Fruit fly (Drosophila melanogaster): ENCODE measurements around the gene Rala.
A peak's percentile ranks its signal among the peaks of the same experiment; 100 is the strongest.

Gene Rala

DNA sequence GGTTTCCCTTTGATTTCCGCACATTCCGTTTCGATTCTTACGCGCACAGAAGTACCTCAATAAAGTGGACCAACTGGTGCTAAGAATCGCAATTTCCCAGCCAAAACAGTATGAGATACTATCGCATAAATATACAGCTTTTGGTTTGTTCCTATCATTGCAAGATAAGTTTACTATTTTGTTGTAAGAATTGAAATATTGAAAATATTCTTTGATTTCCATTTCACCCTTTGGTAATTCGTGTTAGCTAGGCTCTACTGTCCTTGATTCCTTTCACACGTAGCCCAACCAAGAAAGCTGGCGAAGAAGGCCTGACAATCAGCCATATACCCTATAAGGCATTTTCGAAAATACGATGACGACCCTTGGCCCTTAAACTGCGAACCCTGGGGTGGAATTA, 28.8 kb downstream of the Rala start (continued):
- TF ChIP-seq fd96Cb (tag; optimal IDR thresholded peaks at IDR 0.05) (peak; percentile 51), Dek (tag; optimal IDR thresholded peaks at IDR 0.05) (no peak), Taf1 (GFP tag; IDR thresholded peaks at IDR 0.05) (no peak), Sry-δ (GFP tag; optimal IDR thresholded peaks at IDR 0.05) (peak; percentile 10), unc-4 (GFP tag; IDR thresholded peaks at IDR 0.05; ENCODE audit: partially characterized antibody) (no peak), NC2α (GFP tag; optimal IDR thresholded peaks at IDR 0.05) (no peak), org-1 (GFP tag; optimal IDR thresholded peaks at IDR 0.05) (peak; percentile 40), ham (GFP tag; IDR thresholded peaks at IDR 0.05) (no peak), Poxn (GFP tag; IDR thresholded peaks at IDR 0.05) (no peak), Meics (GFP tag; optimal IDR thresholded peaks at IDR 0.05) (peak; percentile 53), Asciz (GFP tag; optimal IDR thresholded peaks at IDR 0.05) (no peak), MESR4 (GFP tag; optimal IDR thresholded peaks at IDR 0.05) (no peak), crol (GFP tag; IDR thresholded peaks at IDR 0.05) (no peak), Mes4 (GFP tag; optimal IDR thresholded peaks at IDR 0.05) (peak; percentile 1), Aef1 (GFP tag; IDR thresholded peaks at IDR 0.05) (no peak), schlank (tag; optimal IDR thresholded peaks at IDR 0.05) (no peak), tll (GFP tag; optimal IDR thresholded peaks at IDR 0.05) (no peak), esg (GFP tag; conservative IDR thresholded peaks at IDR 0.05) (0 out of 2 replicates have a peak, but pooled peaks have one; percentile 15), CG17186 (GFP tag; optimal IDR thresholded peaks at IDR 0.05) (no peak), CG17568 (GFP tag; optimal IDR thresholded peaks at IDR 0.05) (no peak), CG13424 (tag; optimal IDR thresholded peaks at IDR 0.05) (peak; percentile 59), CG7839 (tag; optimal IDR thresholded peaks at IDR 0.05) (peak; percentile 68), C15 (GFP tag; IDR thresholded peaks at IDR 0.05) (no peak), CG6683 (GFP tag; optimal IDR thresholded peaks at IDR 0.05) (no peak), crc (GFP tag; optimal IDR thresholded peaks at IDR 0.05) (no peak), Scr (GFP tag; IDR thresholded peaks at IDR 0.05; ENCODE audit: partially characterized antibody) (no peak), CG14710 (tag; optimal IDR thresholded peaks at IDR 0.05) (peak; percentile 43), GATAe (GFP tag; conservative IDR thresholded peaks at IDR 0.05) (no peak), NK7.1 (GFP tag; optimal IDR thresholded peaks at IDR 0.05) (no peak), CG7786 (GFP tag; optimal IDR thresholded peaks at IDR 0.05) (peak; percentile 33), CG10959 (GFP tag; IDR thresholded peaks at IDR 0.05) (no peak; the same call in 1 of the 2 replicates), dysf (GFP tag; IDR thresholded peaks at IDR 0.05) (peak; percentile 69), sd (tag; optimal IDR thresholded peaks at IDR 0.05) (peak; percentile 50), pum (GFP tag; optimal IDR thresholded peaks at IDR 0.05) (peak; percentile 29), sim (GFP tag; IDR thresholded peaks at IDR 0.05) (no peak), sob (GFP tag; IDR thresholded peaks at IDR 0.05) (no peak), NC2β (GFP tag; optimal IDR thresholded peaks at IDR 0.05) (peak; percentile 15), nerfin-1 (tag; optimal IDR thresholded peaks at IDR 0.05) (peak; percentile 69), Xbp1 (GFP tag; optimal IDR thresholded peaks at IDR 0.05) (peak; percentile 43), CG3847 (GFP tag; IDR thresholded peaks at IDR 0.05) (no peak), CG11695 (GFP tag; IDR thresholded peaks at IDR 0.05) (peak; percentile 29; the same call in 2 of the 3 replicates), zfh2 (GFP tag; optimal IDR thresholded peaks at IDR 0.05) (no peak), CG3407 (GFP tag; optimal IDR thresholded peaks at IDR 0.05) (peak; percentile 30), nau (GFP tag; optimal IDR thresholded peaks at IDR 0.05) (peak; percentile 27), Gsc (GFP tag; IDR thresholded peaks at IDR 0.05) (no peak), sqz (GFP tag; optimal IDR thresholded peaks at IDR 0.05) (no peak), CG1233 (GFP tag; optimal IDR thresholded peaks at IDR 0.05) (no peak), lab (GFP tag; optimal IDR thresholded peaks at IDR 0.05) (peak; percentile 67), cad (GFP tag; optimal IDR thresholded peaks at IDR 0.05) (no peak), gcm2 (GFP tag; optimal IDR thresholded peaks at IDR 0.05) (no peak), yki (optimal IDR thresholded peaks at IDR 0.05) (no peak), hb (GFP tag; IDR thresholded peaks at IDR 0.05; ENCODE audit: partially characterized antibody) (no peak)
